Fruit fly (Drosophila melanogaster): ENCODE data around the gene tkv.

The tkv gene

dm6 chr2L:5292977-5293513, 21.9 kb upstream of the tkv start (continued):
- TF ChIP-seq Dfd (GFP tag; optimal IDR thresholded peaks at IDR 0.05) (no peak), CG1792 (GFP tag; optimal IDR thresholded peaks at IDR 0.05) (no peak), CG6254 (GFP tag; optimal IDR thresholded peaks at IDR 0.05) (peak; percentile 82), CkIIα-i1 (GFP tag; IDR thresholded peaks at IDR 0.05) (no peak), NC2β (GFP tag; optimal IDR thresholded peaks at IDR 0.05) (peak; percentile 65), ind (GFP tag; optimal IDR thresholded peaks at IDR 0.05) (peak; percentile 67), PHDP (tag; optimal IDR thresholded peaks at IDR 0.05) (peak; percentile 84), CG2120 (GFP tag; optimal IDR thresholded peaks at IDR 0.05) (peak; percentile 29), CG3726 (GFP tag; IDR thresholded peaks at IDR 0.05) (no peak), HLHmδ (GFP tag; optimal IDR thresholded peaks at IDR 0.05) (peak; percentile 35), Myb (GFP tag; optimal IDR thresholded peaks at IDR 0.05) (peak; percentile 35), Dip2 (GFP tag; IDR thresholded peaks at IDR 0.05) (no peak), gt (GFP tag; IDR thresholded peaks at IDR 0.05) (0 out of 2 replicates have a peak, but pooled peaks have one; percentile 20), hb (GFP tag; IDR thresholded peaks at IDR 0.05; ENCODE audit: partially characterized antibody) (no peak), Asciz (GFP tag; optimal IDR thresholded peaks at IDR 0.05) (peak; percentile 80), ro (GFP tag; IDR thresholded peaks at IDR 0.05) (peak; percentile 47; the same call in 1 of the 2 replicates), CG4360 (GFP tag; IDR thresholded peaks at IDR 0.05) (no peak), oc (tag; optimal IDR thresholded peaks at IDR 0.05) (peak; percentile 66), CG8944 (GFP tag; optimal IDR thresholded peaks at IDR 0.05) (peak; percentile 27), CG12391 (tag; optimal IDR thresholded peaks at IDR 0.05) (peak; percentile 86), CG18476 (GFP tag; optimal IDR thresholded peaks at IDR 0.05) (peak; percentile 61), ttk (GFP tag; IDR thresholded peaks at IDR 0.05) (0 out of 2 replicates have a peak, but pooled peaks have one; percentile 40), HmgZ (tag; optimal IDR thresholded peaks at IDR 0.05) (peak; percentile 50), sim (GFP tag; IDR thresholded peaks at IDR 0.05) (no peak), stc (GFP tag; IDR thresholded peaks at IDR 0.05) (peak; percentile 61; the same call in 1 of the 2 replicates), otp (GFP tag; IDR thresholded peaks at IDR 0.05) (0 out of 3 replicates have a peak, but pooled peaks have one; percentile 43), Dad (GFP tag; optimal IDR thresholded peaks at IDR 0.05) (peak; percentile 44), CG6854 (GFP tag; optimal IDR thresholded peaks at IDR 0.05) (peak; percentile 6), CG11560 (tag; IDR thresholded peaks at IDR 0.05) (0 out of 3 replicates have a peak, but pooled peaks have one; percentile 10), CG3065 (GFP tag; optimal IDR thresholded peaks at IDR 0.05) (no peak), Opbp (GFP tag; IDR thresholded peaks at IDR 0.05; ENCODE audit: partially characterized antibody) (no peak), abd-A (tag; optimal IDR thresholded peaks at IDR 0.05) (no peak), Elba2 (GFP tag; optimal IDR thresholded peaks at IDR 0.05) (peak; percentile 59), CG1647 (GFP tag; optimal IDR thresholded peaks at IDR 0.05) (no peak), Xrp1 (GFP tag; IDR thresholded peaks at IDR 0.05) (peak; percentile 85), wor (GFP tag; IDR thresholded peaks at IDR 0.05) (peak; percentile 44), gfzf (GFP tag; optimal IDR thresholded peaks at IDR 0.05) (no peak), CG11504 (tag; optimal IDR thresholded peaks at IDR 0.05) (peak; percentile 85), Lim3 (GFP tag; IDR thresholded peaks at IDR 0.05) (no peak), scrt (GFP tag; optimal IDR thresholded peaks at IDR 0.05) (peak; percentile 49), CG16813 (GFP tag; IDR thresholded peaks at IDR 0.05; ENCODE audit: partially characterized antibody) (no peak), Atf-2 (GFP tag; optimal IDR thresholded peaks at IDR 0.05) (peak; percentile 39), zen2 (GFP tag; IDR thresholded peaks at IDR 0.05; ENCODE audit: partially characterized antibody) (no peak), Kr (GFP tag; optimal IDR thresholded peaks at IDR 0.05) (no peak), btn (GFP tag; optimal IDR thresholded peaks at IDR 0.05) (no peak), nau (GFP tag; optimal IDR thresholded peaks at IDR 0.05) (peak; percentile 79), dati (GFP tag; IDR thresholded peaks at IDR 0.05) (no peak), chif (GFP tag; optimal IDR thresholded peaks at IDR 0.05) (peak; percentile 74), gce (GFP tag; IDR thresholded peaks at IDR 0.05) (no peak; the same call in 2 of the 3 replicates), slp2 (GFP tag; optimal IDR thresholded peaks at IDR 0.05) (peak; percentile 6), gcm2 (GFP tag; optimal IDR thresholded peaks at IDR 0.05) (peak; percentile 35)
